Fruit fly (Drosophila melanogaster) whole organism, embryonic: ENCODE results near the gene SMSr.

Experiments used
- Awh ChIP-seq: fragments of 200-800 bp; sonication (Bioruptor generic); IDR thresholded peaks from 2 replicates; pipeline ENCODE4, ENCODE4 v1.3.6; 2022; ENCODE audit warnings: missing biosample characterization, missing genetic modification characterization
- BEAF-32 ChIP-seq: fragments of 200-800 bp; sonication (Bioruptor generic); optimal IDR thresholded peaks from 3 replicates; lab custom pipeline; 2017; ENCODE audit warnings: missing biosample characterization, missing genetic modification characterization, mild to moderate bottlenecking, moderate library complexity, missing genetic modification reagents
- Bgb ChIP-seq: fragments of 200-800 bp; sonication (Bioruptor generic); IDR thresholded peaks from 2 replicates; pipeline ENCODE4 v1.3.6; 2022; ENCODE audit warnings: missing biosample characterization, missing genetic modification characterization; ENCODE audit not compliant: partially characterized antibody
- CG10543 ChIP-seq: fragments of 200-800 bp; sonication (Bioruptor generic); optimal IDR thresholded peaks from 3 replicates; lab custom pipeline; 2017; ENCODE audit warnings: missing biosample characterization, mild to moderate bottlenecking, missing genetic modification characterization, moderate library complexity
- CG10959 ChIP-seq: fragments of 200-800 bp; sonication (Bioruptor generic); IDR thresholded peaks from 2 replicates; pipeline ENCODE4 v1.3.6; 2022; ENCODE audit warnings: missing biosample characterization, missing genetic modification characterization
- CG11560 ChIP-seq: fragments of 200-800 bp; sonication (Bioruptor generic); IDR thresholded peaks from 3 replicates; pipeline ENCODE4 v1.3.6; 2022; ENCODE audit warnings: missing biosample characterization, missing genetic modification characterization
- CG12104 ChIP-seq: fragments of 200-800 bp; sonication (Bioruptor generic); optimal IDR thresholded peaks from 3 replicates; lab custom pipeline; 2016; ENCODE audit warnings: missing biosample characterization, missing genetic modification characterization
- CG15073 ChIP-seq: fragments of 200-800 bp; sonication (Bioruptor generic); optimal IDR thresholded peaks from 2 replicates; lab custom pipeline; 2016; ENCODE audit warnings: missing biosample characterization, missing genetic modification characterization
- CG15479 ChIP-seq: fragments of 200-800 bp; sonication (Bioruptor generic); optimal IDR thresholded peaks from 3 replicates; lab custom pipeline; 2019; ENCODE audit warnings: missing biosample characterization, mild to moderate bottlenecking, missing genetic modification characterization, moderate library complexity
- CG15696 ChIP-seq: fragments of 200-800 bp; sonication (Bioruptor generic); optimal IDR thresholded peaks from 2 replicates; lab custom pipeline; 2019; ENCODE audit warnings: missing biosample characterization, mild to moderate bottlenecking, missing genetic modification characterization, moderate library complexity
- CG1603 ChIP-seq: fragments of 200-800 bp; sonication (Bioruptor generic); optimal IDR thresholded peaks from 2 replicates; lab custom pipeline; 2019; ENCODE audit warnings: missing biosample characterization, mild to moderate bottlenecking, missing genetic modification characterization, moderate library complexity
- CG16813 ChIP-seq: fragments of 200-800 bp; sonication (Bioruptor generic); IDR thresholded peaks from 3 replicates; pipeline ENCODE4 v1.3.6; 2022; ENCODE audit warnings: missing biosample characterization, missing genetic modification characterization; ENCODE audit not compliant: partially characterized antibody
- CG17186 ChIP-seq: fragments of 200-800 bp; sonication (Bioruptor generic); optimal IDR thresholded peaks from 3 replicates; lab custom pipeline; 2017; ENCODE audit warnings: missing biosample characterization, missing genetic modification reagents, missing genetic modification characterization
- CG17829 ChIP-seq: fragments of 200-800 bp; optimal IDR thresholded peaks from 2 replicates; lab custom pipeline; 2019; ENCODE audit warnings: missing biosample characterization, mild to moderate bottlenecking, missing genetic modification characterization, moderate library complexity
- CG1832 ChIP-seq: fragments of 200-800 bp; sonication (Bioruptor generic); optimal IDR thresholded peaks from 2 replicates; lab custom pipeline; 2017; ENCODE audit warnings: missing biosample characterization, mild to moderate bottlenecking, missing genetic modification characterization, inconsistent platforms
- CG2202 ChIP-seq: fragments of 200-800 bp; sonication (Bioruptor generic); optimal IDR thresholded peaks from 2 replicates; lab custom pipeline; 2018; ENCODE audit warnings: missing biosample characterization, mild to moderate bottlenecking, missing genetic modification characterization
- CG31388 ChIP-seq: fragments of 200-800 bp; sonication (Bioruptor generic); optimal IDR thresholded peaks from 2 replicates; lab custom pipeline; 2016; ENCODE audit warnings: missing biosample characterization, missing genetic modification characterization
- CG32767 ChIP-seq: fragments of 200-800 bp; sonication (Bioruptor generic); IDR thresholded peaks from 2 replicates; pipeline ENCODE4 v1.3.6; 2022; ENCODE audit warnings: missing biosample characterization, missing genetic modification characterization
- CG33557 ChIP-seq: fragments of 200-800 bp; sonication (Bioruptor generic); optimal IDR thresholded peaks from 2 replicates; lab custom pipeline; 2019; ENCODE audit warnings: missing biosample characterization, mild to moderate bottlenecking, missing genetic modification characterization, moderate library complexity
- CG34224 ChIP-seq: fragments of 200-800 bp; sonication (Bioruptor generic); IDR thresholded peaks from 3 replicates; pipeline ENCODE4 v1.3.6; 2022; ENCODE audit warnings: missing biosample characterization, missing genetic modification characterization; ENCODE audit not compliant: partially characterized antibody
- CG34422 ChIP-seq: fragments of 200-800 bp; sonication (Bioruptor generic); IDR thresholded peaks from 3 replicates; pipeline ENCODE4 v1.3.6; 2022; ENCODE audit warnings: missing biosample characterization, missing genetic modification characterization
- CG6683 ChIP-seq: fragments of 200-800 bp; sonication (Bioruptor generic); optimal IDR thresholded peaks from 2 replicates; lab custom pipeline; 2017; ENCODE audit warnings: missing biosample characterization, mild to moderate bottlenecking, missing genetic modification characterization, missing genetic modification reagents
- CG6791 ChIP-seq: fragments of 200-800 bp; sonication (Bioruptor generic); IDR thresholded peaks from 3 replicates; pipeline ENCODE4 v1.3.6; 2022; ENCODE audit warnings: missing biosample characterization, missing genetic modification characterization; ENCODE audit not compliant: partially characterized antibody
- CG7271 ChIP-seq: fragments of 200-800 bp; sonication (Bioruptor generic); optimal IDR thresholded peaks from 2 replicates; lab custom pipeline; 2018; ENCODE audit warnings: missing biosample characterization, mild to moderate bottlenecking, missing genetic modification characterization, moderate library complexity
- CG8765 ChIP-seq: fragments of 200-800 bp; sonication (Bioruptor generic); IDR thresholded peaks from 2 replicates; pipeline ENCODE4 v1.3.6; 2022; ENCODE audit warnings: missing biosample characterization, missing genetic modification characterization
- CG9727 ChIP-seq: fragments of 200-800 bp; sonication (Bioruptor generic); optimal IDR thresholded peaks from 3 replicates; lab custom pipeline; 2017; ENCODE audit warnings: missing biosample characterization, mild to moderate bottlenecking, missing genetic modification characterization
- Chrac-16 ChIP-seq: fragments of 200-800 bp; sonication (Bioruptor generic); optimal IDR thresholded peaks from 3 replicates; lab custom pipeline; 2016; ENCODE audit warnings: missing biosample characterization, missing genetic modification characterization
- Ets65A ChIP-seq: fragments of 200-800 bp; sonication (Bioruptor generic); peaks from one replicate; lab custom pipeline; 2016; ENCODE audit warnings: missing biosample characterization, missing genetic modification characterization
- Hmr ChIP-seq: fragments of 200-800 bp; sonication (Bioruptor generic); optimal IDR thresholded peaks from 3 replicates; lab custom pipeline; 2017; ENCODE audit warnings: mild to moderate bottlenecking, missing biosample characterization, missing genetic modification reagents, missing genetic modification characterization
- Hr3 ChIP-seq: fragments of 200-800 bp; sonication (Bioruptor generic); optimal IDR thresholded peaks from 3 replicates; lab custom pipeline; 2016; ENCODE audit warnings: missing biosample characterization, missing genetic modification characterization
- MBD-R2 ChIP-seq: fragments of 200-800 bp; sonication (Bioruptor generic); IDR thresholded peaks from 2 replicates; pipeline ENCODE4 v1.3.6; 2022; ENCODE audit warnings: missing biosample characterization, missing genetic modification characterization
- Mad ChIP-seq: fragments of 200-800 bp; sonication (Bioruptor generic); optimal IDR thresholded peaks from 2 replicates; lab custom pipeline; 2016; ENCODE audit warnings: missing biosample characterization, missing genetic modification characterization
- Rx ChIP-seq: fragments of 200-800 bp; sonication (Bioruptor generic); IDR thresholded peaks from 2 replicates; pipeline ENCODE4 v1.3.6; 2022; ENCODE audit warnings: missing biosample characterization, missing genetic modification characterization
- Sin3A ChIP-seq: fragments of >200 bp; optimal IDR thresholded peaks from 2 replicates; lab custom pipeline; 2018
- Sry-δ ChIP-seq: fragments of 200-800 bp; sonication (Bioruptor generic); optimal IDR thresholded peaks from 2 replicates; lab custom pipeline; 2016; ENCODE audit warnings: missing biosample characterization, missing genetic modification characterization
- Stat92E ChIP-seq, 3 experiments: fragments of >200 bp in 2 of 3; fragments of 200-800 bp in 1 of 3; sonication (Bioruptor generic) in 1 of 3; optimal IDR thresholded peaks; 2 replicates each; lab custom pipeline; 2017 to 2019; ENCODE audit warnings: missing biosample characterization in 3 of 3, missing genetic modification characterization in 3 of 3, mild to moderate bottlenecking in 1 of 3, moderate library complexity in 1 of 3
- amos ChIP-seq: fragments of 200-800 bp; sonication (Bioruptor generic); IDR thresholded peaks from 2 replicates; pipeline ENCODE4 v1.3.6; 2022; ENCODE audit warnings: missing biosample characterization, missing genetic modification characterization; ENCODE audit not compliant: partially characterized antibody
- br ChIP-seq: fragments of >200 bp; optimal IDR thresholded peaks from 2 replicates; lab custom pipeline; 2017
- cg ChIP-seq: fragments of 200-800 bp; sonication (Bioruptor generic); optimal IDR thresholded peaks from 3 replicates; lab custom pipeline; 2019; ENCODE audit warnings: missing biosample characterization, mild to moderate bottlenecking, missing genetic modification characterization, moderate library complexity
- chn ChIP-seq: fragments of 200-800 bp; sonication (Bioruptor generic); optimal IDR thresholded peaks from 2 replicates; lab custom pipeline; 2016; ENCODE audit warnings: missing biosample characterization, missing genetic modification characterization
- crp ChIP-seq, 2 experiments: fragments of 200-800 bp; sonication (Bioruptor generic); optimal IDR thresholded peaks; 2 replicates in 1 of 2; 3 replicates in 1 of 2; lab custom pipeline; 2017; ENCODE audit warnings: missing biosample characterization in 2 of 2, missing genetic modification characterization in 2 of 2, mild to moderate bottlenecking in 1 of 2, moderate library complexity in 1 of 2
- en ChIP-seq: fragments of 200-800 bp; sonication (Bioruptor generic); optimal IDR thresholded peaks from 2 replicates; lab custom pipeline; 2016; ENCODE audit warnings: missing biosample characterization, missing genetic modification characterization
- eyg ChIP-seq: fragments of 200-800 bp; sonication (Bioruptor generic); optimal IDR thresholded peaks from 3 replicates; lab custom pipeline; 2016; ENCODE audit warnings: missing biosample characterization, missing genetic modification characterization
- ken ChIP-seq: fragments of 200-800 bp; sonication (Bioruptor generic); IDR thresholded peaks from 3 replicates; pipeline ENCODE4 v1.3.6; 2022; ENCODE audit warnings: missing biosample characterization, missing genetic modification characterization
- pzg ChIP-seq: fragments of 200-800 bp; sonication (Bioruptor generic); optimal IDR thresholded peaks from 3 replicates; lab custom pipeline; 2018; ENCODE audit warnings: missing biosample characterization, mild to moderate bottlenecking, missing genetic modification characterization, moderate library complexity
- ro ChIP-seq: fragments of 200-800 bp; sonication (Bioruptor generic); IDR thresholded peaks from 2 replicates; pipeline ENCODE4 v1.3.6; 2022; ENCODE audit warnings: missing biosample characterization, missing genetic modification characterization
- run ChIP-seq: fragments of 200-800 bp; sonication (Bioruptor generic); optimal IDR thresholded peaks from 3 replicates; lab custom pipeline; 2018; ENCODE audit warnings: missing biosample characterization, mild to moderate bottlenecking, missing genetic modification characterization
- sens ChIP-seq: fragments of 200-800 bp; sonication (Bioruptor generic); peaks from one replicate; lab custom pipeline; 2016; ENCODE audit warnings: missing biosample characterization, missing genetic modification characterization
- sima ChIP-seq: fragments of 200-800 bp; sonication (Bioruptor generic); optimal IDR thresholded peaks from 2 replicates; lab custom pipeline; 2016; ENCODE audit warnings: missing biosample characterization, missing genetic modification characterization
- stwl ChIP-seq: fragments of 200-800 bp; sonication (Bioruptor generic); optimal IDR thresholded peaks from 3 replicates; lab custom pipeline; 2018; ENCODE audit warnings: missing biosample characterization, mild to moderate bottlenecking, missing genetic modification characterization, moderate library complexity
- vvl ChIP-seq: fragments of 200-800 bp; sonication (Bioruptor generic); IDR thresholded peaks from 2 replicates; pipeline ENCODE4 v1.3.6; 2022; ENCODE audit warnings: missing biosample characterization, missing genetic modification characterization

The SMSr gene

dm6 chr3L:7334990-7335389 is 46.3 kb downstream of the SMSr start, which contains the start of the genes wrm1 and wrm2 (continued):
- peak; percentile 46; the same call in 1 of the 3 replicates for TF ChIP-seq CG34224
- TF ChIP-seq ro (GFP tag; lab: Robert Waterston, UW): no peak
- no peak for TF ChIP-seq CG7271 (tag; lab: Kevin White, UChicago)
- peak; percentile 70 for TF ChIP-seq Bgb (GFP tag; lab: Robert Waterston, UW)
- TF ChIP-seq CG6683 (GFP tag; lab: Kevin White, UChicago): no peak
- no peak for TF ChIP-seq br (lab: Kevin White, UChicago)
- peak; percentile 22 for TF ChIP-seq CG17829 (tag; lab: Kevin White, UChicago)
- TF ChIP-seq sima (GFP tag; lab: Kevin White, UChicago): no peak
- no peak for TF ChIP-seq Hr3
- TF ChIP-seq CG15696: no peak
- TF ChIP-seq pzg (GFP tag; lab: Kevin White, UChicago): peak; percentile 59
- no peak for TF ChIP-seq CG15073 (GFP tag; lab: Kevin White, UChicago)
- no peak for TF ChIP-seq crp (GFP tag; optimal IDR thresholded peaks at IDR 0.05; lab: Kevin White, UChicago)
- TF ChIP-seq Mad (GFP tag; lab: Kevin White, UChicago): no peak
- no peak for TF ChIP-seq CG9727 (GFP tag; lab: Kevin White, UChicago)
- TF ChIP-seq CG1603 (tag; lab: Kevin White, UChicago): peak; percentile 47
- TF ChIP-seq CG15479: no peak
- no peak for TF ChIP-seq Rx (GFP tag; lab: Robert Waterston, UW)
- peak; percentile 90 for TF ChIP-seq Sry-δ (GFP tag; lab: Kevin White, UChicago)
- no peak for TF ChIP-seq cg (GFP tag; lab: Kevin White, UChicago)
- TF ChIP-seq CG12104 (GFP tag; lab: Kevin White, UChicago): no peak
- TF ChIP-seq chn: no peak
- no peak for TF ChIP-seq sens (GFP tag; lab: Kevin White, UChicago)
- peak; percentile 66 for TF ChIP-seq amos (GFP tag; lab: Robert Waterston, UW)
- TF ChIP-seq ken (GFP tag; lab: Robert Waterston, UW): no peak
- peak; percentile 57; the same call in 2 of the 3 replicates for TF ChIP-seq CG16813 (GFP tag; lab: Robert Waterston, UW)
- TF ChIP-seq CG1832 (GFP tag; lab: Kevin White, UChicago): no peak
- TF ChIP-seq CG8765 (GFP tag; lab: Robert Waterston, UW): no peak
- peak in 1 of 3 experiments; percentile 73 for TF ChIP-seq Stat92E (GFP tag; optimal IDR thresholded peaks at IDR 0.05; lab: Kevin White, UChicago)
- peak; percentile 7 for TF ChIP-seq CG17186 (GFP tag; lab: Kevin White, UChicago)
- TF ChIP-seq stwl (tag; lab: Kevin White, UChicago): peak; percentile 76
- no peak for TF ChIP-seq eyg (GFP tag; lab: Kevin White, UChicago)
- TF ChIP-seq CG33557: peak; percentile 43
- TF ChIP-seq CG32767 (GFP tag; lab: Robert Waterston, UW): no peak
- TF ChIP-seq run (tag; lab: Kevin White, UChicago): no peak
- no peak for TF ChIP-seq CG31388 (GFP tag; lab: Kevin White, UChicago)
- TF ChIP-seq CG34422: no peak; the same call in 2 of the 3 replicates
- TF ChIP-seq CG10543 (GFP tag; lab: Kevin White, UChicago): no peak
- TF ChIP-seq BEAF-32 (GFP tag; lab: Kevin White, UChicago): peak; percentile 74
- no peak for TF ChIP-seq Chrac-16 (GFP tag; lab: Kevin White, UChicago)
- TF ChIP-seq en (GFP tag; lab: Kevin White, UChicago): no peak
- TF ChIP-seq CG11560 (tag; lab: Robert Waterston, UW): no peak
- TF ChIP-seq CG10959 (GFP tag; lab: Robert Waterston, UW): no peak
- TF ChIP-seq Awh: no peak
- no peak for TF ChIP-seq Ets65A
- TF ChIP-seq Sin3A (lab: Kevin White, UChicago): peak; percentile 10
- TF ChIP-seq vvl (GFP tag; lab: Robert Waterston, UW): 0 out of 2 replicates have a peak, but pooled peaks have one; percentile 26
- TF ChIP-seq Hmr (GFP tag; lab: Kevin White, UChicago): no peak
- no peak for TF ChIP-seq CG2202 (tag; lab: Kevin White, UChicago)
- peak; percentile 67 for TF ChIP-seq CG6791 (GFP tag; lab: Robert Waterston, UW)
- TF ChIP-seq MBD-R2: peak; percentile 87
